Worm (Caenorhabditis elegans) whole organism, late embryonic: ENCODE results near the gene mrps-34.

Experiments
- F13H6.1 ChIP-seq: sonication (generic microtip); optimal IDR thresholded peaks from 2 replicates; lab custom pipeline; 2016; ENCODE audit warnings: missing genetic modification characterization, missing compliant biosample characterization
- K02D7.2 ChIP-seq: sonication (generic microtip); optimal IDR thresholded peaks from 2 replicates; lab custom pipeline; 2017; ENCODE audit warnings: mild to moderate bottlenecking, missing genetic modification characterization, missing compliant biosample characterization
- K09A11.1 ChIP-seq: sonication (generic microtip); optimal IDR thresholded peaks from 2 replicates; lab custom pipeline; 2017; ENCODE audit warnings: antibody characterized with exemption, mild to moderate bottlenecking, missing genetic modification characterization, missing compliant biosample characterization; ENCODE audit not compliant: insufficient read depth
- T23F11.4 ChIP-seq: fragments of 200-800 bp; sonication (Bioruptor generic); optimal IDR thresholded peaks from 2 replicates; lab custom pipeline; 2018; ENCODE audit warnings: mild to moderate bottlenecking, missing genetic modification characterization, missing compliant biosample characterization
- Y22D7AL.16 ChIP-seq: sonication (generic microtip); optimal IDR thresholded peaks from 2 replicates; lab custom pipeline; 2016; ENCODE audit warnings: missing genetic modification characterization, missing compliant biosample characterization
- ahr-1 ChIP-seq: sonication (generic microtip); optimal IDR thresholded peaks from 2 replicates; lab custom pipeline; 2016; ENCODE audit warnings: missing genetic modification characterization, missing compliant biosample characterization
- ceh-19 ChIP-seq: fragments of 200-800 bp; sonication (Bioruptor generic); optimal IDR thresholded peaks from 2 replicates; lab custom pipeline; 2018; ENCODE audit warnings: mild to moderate bottlenecking, missing genetic modification characterization, missing compliant biosample characterization
- ceh-2 ChIP-seq: sonication (generic microtip); optimal IDR thresholded peaks from 2 replicates; lab custom pipeline; 2016; ENCODE audit warnings: missing genotype, missing genetic modification characterization, missing compliant biosample characterization
- ceh-24 ChIP-seq: sonication (generic microtip); optimal IDR thresholded peaks from 2 replicates; lab custom pipeline; 2016; ENCODE audit warnings: mild to moderate bottlenecking, missing genetic modification characterization, missing compliant biosample characterization
- ceh-30 ChIP-seq: fragments of 150-350 bp; optimal IDR thresholded peaks from 2 replicates; lab custom pipeline; 2014; ENCODE audit warnings: missing biosample characterization, missing genetic modification characterization
- ceh-31 ChIP-seq: sonication (generic microtip); optimal IDR thresholded peaks from 2 replicates; lab custom pipeline; 2016; ENCODE audit warnings: missing genetic modification characterization, missing compliant biosample characterization
- ceh-34 ChIP-seq: sonication (generic microtip); optimal IDR thresholded peaks from 2 replicates; lab custom pipeline; 2016; ENCODE audit warnings: mild to moderate bottlenecking, missing genetic modification characterization, missing compliant biosample characterization
- ceh-45 ChIP-seq: fragments of 200-800 bp; sonication (Bioruptor generic); IDR thresholded peaks from 2 replicates; pipeline ENCODE4 v1.3.6; 2022; ENCODE audit warnings: missing genetic modification reagents, missing genetic modification characterization, missing compliant biosample characterization
- ceh-6 ChIP-seq: fragments of 200-800 bp; sonication (Bioruptor generic); optimal IDR thresholded peaks from 2 replicates; lab custom pipeline; 2018; ENCODE audit warnings: mild to moderate bottlenecking, missing genetic modification characterization, missing compliant biosample characterization
- dmd-4 ChIP-seq: sonication (generic microtip); optimal IDR thresholded peaks from 2 replicates; lab custom pipeline; 2016; ENCODE audit warnings: borderline replicate concordance, missing genetic modification characterization, missing compliant biosample characterization
- elt-2 ChIP-seq: sonication (generic microtip); optimal IDR thresholded peaks from 2 replicates; lab custom pipeline; 2016; ENCODE audit warnings: missing genetic modification reagents, missing genetic modification characterization, missing compliant biosample characterization
- ets-4 ChIP-seq: sonication (generic microtip); optimal IDR thresholded peaks from 2 replicates; lab custom pipeline; 2016; ENCODE audit warnings: missing genetic modification characterization, missing compliant biosample characterization
- fkh-10 ChIP-seq: fragments of 150-350 bp; optimal IDR thresholded peaks from 2 replicates; lab custom pipeline; 2014; ENCODE audit warnings: missing biosample characterization, missing genetic modification reagents, missing genetic modification characterization
- fkh-6 ChIP-seq: sonication (generic microtip); optimal IDR thresholded peaks from 2 replicates; lab custom pipeline; 2016; ENCODE audit warnings: missing genetic modification characterization, missing compliant biosample characterization
- hlh-13 ChIP-seq: fragments of 200-800 bp; sonication (Bioruptor generic); optimal IDR thresholded peaks from 2 replicates; lab custom pipeline; 2018; ENCODE audit warnings: mild to moderate bottlenecking, missing genetic modification characterization, missing compliant biosample characterization
- hlh-6 ChIP-seq: sonication (generic microtip); optimal IDR thresholded peaks from 2 replicates; lab custom pipeline; 2016; ENCODE audit warnings: missing genotype, missing genetic modification characterization, missing compliant biosample characterization
- lin-11 ChIP-seq: fragments of 200-800 bp; sonication (Bioruptor generic); optimal IDR thresholded peaks from 2 replicates; lab custom pipeline; 2018; ENCODE audit warnings: mild to moderate bottlenecking, missing genetic modification characterization, missing compliant biosample characterization
- mec-3 ChIP-seq: sonication (generic microtip); optimal IDR thresholded peaks from 2 replicates; lab custom pipeline; 2016; ENCODE audit warnings: borderline replicate concordance, missing genetic modification characterization, missing compliant biosample characterization
- nhr-232 ChIP-seq: sonication (generic microtip); optimal IDR thresholded peaks from 2 replicates; lab custom pipeline; 2016; ENCODE audit warnings: missing genetic modification characterization, missing compliant biosample characterization
- odd-2 ChIP-seq: sonication (generic microtip); optimal IDR thresholded peaks from 2 replicates; lab custom pipeline; 2017; ENCODE audit warnings: antibody characterized with exemption, mild to moderate bottlenecking, missing genetic modification characterization, missing compliant biosample characterization
- pha-2 ChIP-seq: sonication (generic microtip); optimal IDR thresholded peaks from 2 replicates; lab custom pipeline; 2017; ENCODE audit warnings: mild to moderate bottlenecking, missing genetic modification characterization, missing compliant biosample characterization
- pros-1 ChIP-seq: fragments of 150-350 bp; optimal IDR thresholded peaks from 2 replicates; lab custom pipeline; 2014; ENCODE audit warnings: missing biosample characterization, missing genetic modification reagents, missing genetic modification characterization
- ref-2 ChIP-seq: sonication (generic microtip); optimal IDR thresholded peaks from 2 replicates; lab custom pipeline; 2016; ENCODE audit warnings: missing genetic modification characterization, missing compliant biosample characterization
- syd-9 ChIP-seq: sonication (generic microtip); optimal IDR thresholded peaks from 2 replicates; lab custom pipeline; 2016; ENCODE audit warnings: mild to moderate bottlenecking, missing genetic modification characterization, moderate library complexity, missing compliant biosample characterization
- unc-42 ChIP-seq: sonication (generic microtip); optimal IDR thresholded peaks from 2 replicates; lab custom pipeline; 2016; ENCODE audit warnings: missing genotype, missing genetic modification characterization, missing compliant biosample characterization
- unc-55 ChIP-seq: sonication (generic microtip); optimal IDR thresholded peaks from 2 replicates; lab custom pipeline; 2017; ENCODE audit warnings: missing biosample characterization, missing genetic modification reagents, missing genetic modification characterization
- zip-5 ChIP-seq: sonication (generic microtip); optimal IDR thresholded peaks from 2 replicates; lab custom pipeline; 2016; ENCODE audit warnings: missing genetic modification characterization, missing compliant biosample characterization

mrps-34 gene

ce11 chrIII:4544959-4545358 lies 2.7 kb upstream of the mrps-34 start, which contains the start of gene M88.3:
Gene M88.3, minus strand, starts transcription at chrIII:4545059.
- TF ChIP-seq hlh-13 (GFP tag; lab: Kevin White, UChicago) (no peak), nhr-232 (no peak), ceh-34 (no peak), fkh-10 (GFP tag; lab: Kevin White, UChicago) (no peak), ceh-45 (GFP tag; lab: Robert Waterston, UW) (no peak), ets-4 (tag; lab: Kevin White, UChicago) (no peak), lin-11 (tag; lab: Kevin White, UChicago) (no peak), Y22D7AL.16 (no peak), fkh-6 (tag; lab: Kevin White, UChicago) (no peak), ref-2 (tag; lab: Kevin White, UChicago) (no peak), pros-1 (no peak)

ce11 chrIII:4540604-4541003 lies 1.6 kb downstream of the mrps-34 start, which contains the start of gene ugt-62:
Gene ugt-62, minus strand, starts transcription at chrIII:4540623.
- TF ChIP-seq elt-2 (tag; lab: Kevin White, UChicago) = peak; percentile 30
- TF ChIP-seq hlh-6 (tag; lab: Kevin White, UChicago) = no peak

ce11 chrIII:4530968-4531367 lies 11.3 kb downstream of the mrps-34 start:
- no peak for TF ChIP-seq ceh-30 (tag; lab: Kevin White, UChicago)
- no peak for TF ChIP-seq elt-2 (tag; lab: Kevin White, UChicago)
- no peak for TF ChIP-seq dmd-4 (tag; lab: Kevin White, UChicago)
- no peak for TF ChIP-seq nhr-232
- no peak for TF ChIP-seq K09A11.1 (tag; lab: Kevin White, UChicago)
- no peak for TF ChIP-seq fkh-6 (tag; lab: Kevin White, UChicago)
- no peak for TF ChIP-seq zip-5 (tag; lab: Kevin White, UChicago)
- TF ChIP-seq ceh-19 (GFP tag; lab: Kevin White, UChicago) = no peak
- no peak for TF ChIP-seq pha-2 (tag; lab: Kevin White, UChicago)
- no peak for TF ChIP-seq ceh-6
- TF ChIP-seq mec-3 = no peak

- no peak for TF ChIP-seq T23F11.4 (GFP tag; lab: Kevin White, UChicago)
- no peak for TF ChIP-seq ceh-31 (tag; lab: Kevin White, UChicago)
- no peak for TF ChIP-seq F13H6.1
- TF ChIP-seq K02D7.2 (tag; lab: Kevin White, UChicago) = no peak
- no peak for TF ChIP-seq ceh-30 (tag; lab: Kevin White, UChicago)
- no peak for TF ChIP-seq ceh-19 (GFP tag; lab: Kevin White, UChicago)
- TF ChIP-seq odd-2 (tag; lab: Kevin White, UChicago) = no peak
Observed at ce11 chrIII:4525998-4526397, 16.3 kb downstream of the mrps-34 start.

- TF ChIP-seq ceh-24 (tag; lab: Kevin White, UChicago) (no peak), unc-42 (tag; lab: Kevin White, UChicago) (peak; percentile 76)
- TF ChIP-seq, all 69 proteins: peak for 1
Observed at ce11 chrIII:4524071-4524470, 18.2 kb downstream of the mrps-34 start.

- TF ChIP-seq unc-55 (GFP tag; lab: Kevin White, UChicago) = peak; percentile 76
- TF ChIP-seq ceh-2 (tag; lab: Kevin White, UChicago) = no peak
- TF ChIP-seq elt-2 (tag; lab: Kevin White, UChicago) = no peak
- TF ChIP-seq syd-9 (tag; lab: Kevin White, UChicago) = no peak
- TF ChIP-seq ahr-1 (tag; lab: Kevin White, UChicago) = no peak
Observed at ce11 chrIII:4523411-4523810, 18.8 kb downstream of the mrps-34 start.
